Worm (Caenorhabditis elegans) whole organism, late embryonic: ENCODE measurements around the gene C45B2.2.

Source experiments
- K02D7.2 ChIP-seq: sonication (generic microtip); optimal IDR thresholded peaks from 2 replicates; lab custom pipeline; 2017; ENCODE audit warnings: mild to moderate bottlenecking, missing genetic modification characterization, missing compliant biosample characterization
- T23F11.4 ChIP-seq: fragments of 200-800 bp; sonication (Bioruptor generic); optimal IDR thresholded peaks from 2 replicates; lab custom pipeline; 2018; ENCODE audit warnings: mild to moderate bottlenecking, missing genetic modification characterization, missing compliant biosample characterization
- Y22D7AL.16 ChIP-seq: sonication (generic microtip); optimal IDR thresholded peaks from 2 replicates; lab custom pipeline; 2016; ENCODE audit warnings: missing genetic modification characterization, missing compliant biosample characterization
- ahr-1 ChIP-seq: sonication (generic microtip); optimal IDR thresholded peaks from 2 replicates; lab custom pipeline; 2016; ENCODE audit warnings: missing genetic modification characterization, missing compliant biosample characterization
- ceh-18 ChIP-seq: sonication (generic microtip); optimal IDR thresholded peaks from 2 replicates; lab custom pipeline; 2016; ENCODE audit warnings: missing genetic modification characterization, missing compliant biosample characterization
- ceh-2 ChIP-seq: sonication (generic microtip); optimal IDR thresholded peaks from 2 replicates; lab custom pipeline; 2016; ENCODE audit warnings: missing genotype, missing genetic modification characterization, missing compliant biosample characterization
- ceh-30 ChIP-seq: fragments of 150-350 bp; optimal IDR thresholded peaks from 2 replicates; lab custom pipeline; 2014; ENCODE audit warnings: missing biosample characterization, missing genetic modification characterization
- ceh-45 ChIP-seq: fragments of 200-800 bp; sonication (Bioruptor generic); IDR thresholded peaks from 2 replicates; pipeline ENCODE4 v1.3.6; 2022; ENCODE audit warnings: missing genetic modification reagents, missing genetic modification characterization, missing compliant biosample characterization
- ceh-6 ChIP-seq: fragments of 200-800 bp; sonication (Bioruptor generic); optimal IDR thresholded peaks from 2 replicates; lab custom pipeline; 2018; ENCODE audit warnings: mild to moderate bottlenecking, missing genetic modification characterization, missing compliant biosample characterization
- che-1 ChIP-seq: sonication (generic microtip); optimal IDR thresholded peaks from 2 replicates; lab custom pipeline; 2016; ENCODE audit warnings: mild to moderate bottlenecking, missing genetic modification characterization, missing compliant biosample characterization
- dve-1 ChIP-seq: sonication (generic microtip); optimal IDR thresholded peaks from 2 replicates; lab custom pipeline; 2017; ENCODE audit warnings: antibody characterized with exemption, mild to moderate bottlenecking, missing genetic modification characterization, missing compliant biosample characterization
- elt-2 ChIP-seq: sonication (generic microtip); optimal IDR thresholded peaks from 2 replicates; lab custom pipeline; 2016; ENCODE audit warnings: missing genetic modification reagents, missing genetic modification characterization, missing compliant biosample characterization
- elt-4 ChIP-seq: sonication (generic microtip); optimal IDR thresholded peaks from 2 replicates; lab custom pipeline; 2016; ENCODE audit warnings: missing genetic modification characterization, missing compliant biosample characterization
- hlh-13 ChIP-seq: fragments of 200-800 bp; sonication (Bioruptor generic); optimal IDR thresholded peaks from 2 replicates; lab custom pipeline; 2018; ENCODE audit warnings: mild to moderate bottlenecking, missing genetic modification characterization, missing compliant biosample characterization
- hlh-15 ChIP-seq: sonication (generic microtip); optimal IDR thresholded peaks from 2 replicates; lab custom pipeline; 2016; ENCODE audit warnings: missing genetic modification characterization, missing compliant biosample characterization
- hlh-6 ChIP-seq: sonication (generic microtip); optimal IDR thresholded peaks from 2 replicates; lab custom pipeline; 2016; ENCODE audit warnings: missing genotype, missing genetic modification characterization, missing compliant biosample characterization
- madf-2 ChIP-seq: sonication (generic microtip); optimal IDR thresholded peaks from 2 replicates; lab custom pipeline; 2017; ENCODE audit warnings: missing genetic modification characterization, missing compliant biosample characterization
- mec-3 ChIP-seq: sonication (generic microtip); optimal IDR thresholded peaks from 2 replicates; lab custom pipeline; 2016; ENCODE audit warnings: borderline replicate concordance, missing genetic modification characterization, missing compliant biosample characterization
- nfya-1 ChIP-seq: sonication (generic microtip); optimal IDR thresholded peaks from 2 replicates; lab custom pipeline; 2017; ENCODE audit warnings: missing genetic modification characterization, mild to moderate bottlenecking, missing compliant biosample characterization, antibody characterized with exemption, moderate library complexity
- nhr-232 ChIP-seq: sonication (generic microtip); optimal IDR thresholded peaks from 2 replicates; lab custom pipeline; 2016; ENCODE audit warnings: missing genetic modification characterization, missing compliant biosample characterization
- npax-4 ChIP-seq: sonication (generic microtip); optimal IDR thresholded peaks from 2 replicates; lab custom pipeline; 2016; ENCODE audit warnings: missing genetic modification characterization, missing compliant biosample characterization
- odd-2 ChIP-seq: sonication (generic microtip); optimal IDR thresholded peaks from 2 replicates; lab custom pipeline; 2017; ENCODE audit warnings: antibody characterized with exemption, mild to moderate bottlenecking, missing genetic modification characterization, missing compliant biosample characterization
- pat-9 ChIP-seq: fragments of 200-800 bp; sonication (Bioruptor generic); optimal IDR thresholded peaks from 2 replicates; lab custom pipeline; 2018; ENCODE audit warnings: mild to moderate bottlenecking, missing genetic modification characterization, moderate library complexity, missing compliant biosample characterization
- pros-1 ChIP-seq: fragments of 150-350 bp; optimal IDR thresholded peaks from 2 replicates; lab custom pipeline; 2014; ENCODE audit warnings: missing biosample characterization, missing genetic modification reagents, missing genetic modification characterization
- ref-2 ChIP-seq: sonication (generic microtip); optimal IDR thresholded peaks from 2 replicates; lab custom pipeline; 2016; ENCODE audit warnings: missing genetic modification characterization, missing compliant biosample characterization
- rnt-1 ChIP-seq: sonication (generic microtip); optimal IDR thresholded peaks from 2 replicates; lab custom pipeline; 2016; ENCODE audit warnings: missing genetic modification characterization, missing compliant biosample characterization
- sox-4 ChIP-seq: sonication (generic microtip); optimal IDR thresholded peaks from 2 replicates; lab custom pipeline; 2017; ENCODE audit warnings: mild to moderate bottlenecking, missing genetic modification characterization, inconsistent platforms, missing compliant biosample characterization
- ttx-3 ChIP-seq: sonication (generic microtip); optimal IDR thresholded peaks from 2 replicates; lab custom pipeline; 2016; ENCODE audit warnings: missing genetic modification reagents, missing genetic modification characterization, missing compliant biosample characterization
- unc-3 ChIP-seq, 2 experiments: fragments of 200-800 bp in 1 of 2; sonication (Bioruptor generic) in 1 of 2; sonication (generic microtip) in 1 of 2; conservative IDR thresholded peaks in 1 of 2; optimal IDR thresholded peaks in 1 of 2; 2 replicates each; pipeline versions ENCODE4 v1.3.6 to Lab custom; 2016 to 2022; ENCODE audit warnings: missing compliant biosample characterization in 2 of 2, missing genetic modification characterization in 2 of 2, missing genetic modification reagents in 1 of 2
- unc-42 ChIP-seq: sonication (generic microtip); optimal IDR thresholded peaks from 2 replicates; lab custom pipeline; 2016; ENCODE audit warnings: missing genotype, missing genetic modification characterization, missing compliant biosample characterization
- unc-55 ChIP-seq: sonication (generic microtip); optimal IDR thresholded peaks from 2 replicates; lab custom pipeline; 2017; ENCODE audit warnings: missing biosample characterization, missing genetic modification reagents, missing genetic modification characterization
- ztf-16 ChIP-seq: sonication (generic microtip); optimal IDR thresholded peaks from 2 replicates; lab custom pipeline; 2017; ENCODE audit warnings: missing genetic modification characterization, missing compliant biosample characterization

C45B2.2 gene

ce11 chrX:6057580-6058305, 26.8 kb upstream of the C45B2.2 start, which contains the start of gene gln-1:
gln-1 (plus strand) TSS chrX:6058255.
- TF ChIP-seq rnt-1 (peak; percentile 64), pat-9 (tag; lab: Kevin White, UChicago) (no peak), ref-2 (peak; percentile 5)

- TF ChIP-seq unc-55 (no peak), K02D7.2 (tag; lab: Kevin White, UChicago) (no peak), odd-2 (tag; lab: Kevin White, UChicago) (no peak), unc-42 (tag; lab: Kevin White, UChicago) (no peak), ceh-2 (tag; lab: Kevin White, UChicago) (no peak), elt-4 (tag; lab: Kevin White, UChicago) (no peak)
These were observed 25.3 kb upstream of the C45B2.2 start for ce11 chrX:6059163-6059782.

- TF ChIP-seq hlh-15 (tag; lab: Kevin White, UChicago) (no peak), ttx-3 (no peak), pros-1 (tag; lab: Kevin White, UChicago) (no peak), ceh-30 (tag; lab: Kevin White, UChicago) (no peak), npax-4 (no peak), madf-2 (tag; lab: Kevin White, UChicago) (no peak), ztf-16 (tag; lab: Kevin White, UChicago) (no peak), unc-3 (GFP tag; conservative IDR thresholded peaks at IDR 0.05; lab: Robert Waterston, UW) (no peak), unc-3 (tag; optimal IDR thresholded peaks at IDR 0.05; lab: Kevin White, UChicago) (no peak), dve-1 (tag; lab: Kevin White, UChicago) (no peak), K02D7.2 (tag; lab: Kevin White, UChicago) (no peak), elt-2 (tag; lab: Kevin White, UChicago) (no peak), nhr-232 (tag; lab: Kevin White, UChicago) (no peak), ceh-2 (tag; lab: Kevin White, UChicago) (no peak), hlh-13 (GFP tag; lab: Kevin White, UChicago) (no peak), ahr-1 (tag; lab: Kevin White, UChicago) (no peak), ceh-45 (GFP tag; lab: Robert Waterston, UW) (no peak), unc-42 (tag; lab: Kevin White, UChicago) (no peak), T23F11.4 (no peak), che-1 (no peak), ceh-18 (tag; lab: Kevin White, UChicago) (no peak)
These were observed 20.2 kb upstream of the C45B2.2 start for ce11 chrX:6064385-6064784.

ce11 chrX:6065936-6066452, 18.5 kb upstream of the C45B2.2 start, which contains the start of gene ptr-4:
ptr-4 (minus strand) TSS chrX:6065986.
- TF ChIP-seq sox-4 (tag; lab: Kevin White, UChicago) (no peak), K02D7.2 (tag; lab: Kevin White, UChicago) (no peak), ceh-6 (GFP tag; lab: Kevin White, UChicago) (no peak), pat-9 (tag; lab: Kevin White, UChicago) (no peak), mec-3 (tag; lab: Kevin White, UChicago) (no peak), pros-1 (tag; lab: Kevin White, UChicago) (no peak), hlh-6 (tag; lab: Kevin White, UChicago) (no peak), nfya-1 (tag; lab: Kevin White, UChicago) (no peak), ref-2 (no peak), Y22D7AL.16 (tag; lab: Kevin White, UChicago) (no peak), npax-4 (no peak)
